Fruit fly (Drosophila melanogaster) S2 (cell line): ENCODE results near the gene CG43054.
A peak's percentile ranks its signal among the peaks of the same experiment; 100 is the strongest.

Experiments
- CG8478 ChIP-seq: fragments of >200 bp; optimal IDR thresholded peaks from 2 replicates; lab custom pipeline; 2018
- CTCF ChIP-seq, 2 experiments: fragments of >200 bp; optimal IDR thresholded peaks; 2 replicates each; lab custom pipeline; 2018

Gene CG43054

dm6 chr2L:17627559-17627958 lies at the start of gene CG43054:
TSS of gene CG43054 (plus strand) at chr2L:17627859.
- TF ChIP-seq CG8478 (lab: Kevin White, UChicago) (no peak), CTCF (optimal IDR thresholded peaks at IDR 0.05; lab: Kevin White, UChicago) (no peak)

dm6 chr2L:17582994-17583393 lies 44.7 kb upstream of the CG43054 start:
- TF ChIP-seq CTCF (optimal IDR thresholded peaks at IDR 0.05; lab: Kevin White, UChicago) (no peak), CG8478 (lab: Kevin White, UChicago) (no peak)

dm6 chr2L:17585000-17585399 lies 42.7 kb upstream of the CG43054 start:
- no peak for TF ChIP-seq CTCF (optimal IDR thresholded peaks at IDR 0.05; lab: Kevin White, UChicago)
- no peak for TF ChIP-seq CG8478 (lab: Kevin White, UChicago)

dm6 chr2L:17586750-17587149 lies 40.9 kb upstream of the CG43054 start:
- TF ChIP-seq CG8478 (lab: Kevin White, UChicago), result no peak
- TF ChIP-seq CTCF (optimal IDR thresholded peaks at IDR 0.05; lab: Kevin White, UChicago), result no peak

- no peak for TF ChIP-seq CG8478 (lab: Kevin White, UChicago)
- TF ChIP-seq CTCF (optimal IDR thresholded peaks at IDR 0.05; lab: Kevin White, UChicago), result no peak
These were observed 39.2 kb upstream of the CG43054 start for dm6 chr2L:17588173-17589082.

dm6 chr2L:17589115-17589514 lies 38.5 kb upstream of the CG43054 start, which contains the start of gene Oli:
TSS of gene Oli (plus strand) at chr2L:17589184.
- TF ChIP-seq CTCF (optimal IDR thresholded peaks at IDR 0.05; lab: Kevin White, UChicago) (no peak), CG8478 (lab: Kevin White, UChicago) (no peak)

- TF ChIP-seq CTCF (optimal IDR thresholded peaks at IDR 0.05; lab: Kevin White, UChicago), result peak; percentile 71 to 82
- no peak for TF ChIP-seq CG8478 (lab: Kevin White, UChicago)
These were observed 37.8 kb upstream of the CG43054 start for dm6 chr2L:17589853-17590252.

dm6 chr2L:17591960-17592359 lies 35.7 kb upstream of the CG43054 start, which contains the start of the genes Sytalpha and CG6870:
TSS of gene Sytalpha (plus strand) at chr2L:17592260.
TSS of gene CG6870 (minus strand) at chr2L:17592299.
- TF ChIP-seq CG8478 (lab: Kevin White, UChicago) (no peak), CTCF (optimal IDR thresholded peaks at IDR 0.05; lab: Kevin White, UChicago) (no peak)

dm6 chr2L:17594087-17594486 lies 33.6 kb upstream of the CG43054 start:
- no peak for TF ChIP-seq CTCF (optimal IDR thresholded peaks at IDR 0.05; lab: Kevin White, UChicago)
- no peak for TF ChIP-seq CG8478 (lab: Kevin White, UChicago)

dm6 chr2L:17603152-17603551 lies 24.5 kb upstream of the CG43054 start:
- TF ChIP-seq CTCF (optimal IDR thresholded peaks at IDR 0.05; lab: Kevin White, UChicago) (peak; percentile 36 to 68), CG8478 (lab: Kevin White, UChicago) (no peak)

dm6 chr2L:17615471-17615870 lies 12.2 kb upstream of the CG43054 start:
- no peak for TF ChIP-seq CTCF (optimal IDR thresholded peaks at IDR 0.05; lab: Kevin White, UChicago)
- no peak for TF ChIP-seq CG8478 (lab: Kevin White, UChicago)

dm6 chr2L:17621194-17621593 lies 6.5 kb upstream of the CG43054 start:
- TF ChIP-seq CG8478 (lab: Kevin White, UChicago) (no peak), CTCF (optimal IDR thresholded peaks at IDR 0.05; lab: Kevin White, UChicago) (no peak)

dm6 chr2L:17625992-17626391 lies 1.7 kb upstream of the CG43054 start, which contains the start of gene CG15147:
TSS of gene CG15147 (minus strand) at chr2L:17626381.
- TF ChIP-seq CTCF (optimal IDR thresholded peaks at IDR 0.05; lab: Kevin White, UChicago) (no peak), CG8478 (lab: Kevin White, UChicago) (no peak)

- no peak for TF ChIP-seq CG8478 (lab: Kevin White, UChicago)
- peak; percentile 61 to 67 for TF ChIP-seq CTCF (optimal IDR thresholded peaks at IDR 0.05; lab: Kevin White, UChicago)
These were observed 23.2 kb downstream of the CG43054 start for dm6 chr2L:17650812-17651211.

- no peak for TF ChIP-seq CG8478 (lab: Kevin White, UChicago)
- TF ChIP-seq CTCF (optimal IDR thresholded peaks at IDR 0.05; lab: Kevin White, UChicago), result no peak
These were observed 43.6 kb downstream of the CG43054 start for dm6 chr2L:17671222-17671621.
